Worm (Caenorhabditis elegans): ENCODE data around the gene fat-4.

DNA sequence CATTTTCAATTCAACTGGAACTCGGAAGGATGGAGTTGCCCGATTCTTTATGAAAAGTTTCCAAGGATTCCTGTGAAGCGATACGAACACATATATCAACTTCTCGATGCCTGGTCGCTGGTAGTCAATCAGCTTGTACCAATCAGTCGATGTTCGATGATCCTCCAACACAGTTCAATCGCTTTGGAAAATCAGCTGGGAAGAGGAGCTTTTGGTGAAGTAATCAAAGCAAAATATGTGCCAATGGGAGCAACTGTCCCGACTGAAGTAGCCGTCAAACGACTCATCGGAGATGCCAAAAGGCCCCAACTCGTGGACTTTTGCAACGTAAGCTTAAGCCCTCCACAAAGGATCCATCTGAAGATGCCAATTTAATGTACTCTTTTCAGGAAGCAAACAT, 34.1 kb downstream of the fat-4 start:
- TF ChIP-seq tbx-7 (tag; optimal IDR thresholded peaks at IDR 0.05) (no peak), dve-1 (tag; optimal IDR thresholded peaks at IDR 0.05) (no peak), dmd-4 (tag; optimal IDR thresholded peaks at IDR 0.05; ENCODE audit: borderline replicate concordance) (no peak), F13H6.1 (tag; optimal IDR thresholded peaks at IDR 0.05) (no peak), ama-1 (optimal IDR thresholded peaks at IDR 0.05) (no peak), sox-4 (tag; optimal IDR thresholded peaks at IDR 0.05) (no peak), ceh-34 (tag; optimal IDR thresholded peaks at IDR 0.05) (no peak), K09A11.1 (tag; optimal IDR thresholded peaks at IDR 0.05; ENCODE audit: insufficient read depth) (no peak), hlh-6 (tag; optimal IDR thresholded peaks at IDR 0.05) (no peak)

Measured in whole organism, late embryonic.